Worm (Caenorhabditis elegans): ENCODE results near the gene F22B8.7.

DNA sequence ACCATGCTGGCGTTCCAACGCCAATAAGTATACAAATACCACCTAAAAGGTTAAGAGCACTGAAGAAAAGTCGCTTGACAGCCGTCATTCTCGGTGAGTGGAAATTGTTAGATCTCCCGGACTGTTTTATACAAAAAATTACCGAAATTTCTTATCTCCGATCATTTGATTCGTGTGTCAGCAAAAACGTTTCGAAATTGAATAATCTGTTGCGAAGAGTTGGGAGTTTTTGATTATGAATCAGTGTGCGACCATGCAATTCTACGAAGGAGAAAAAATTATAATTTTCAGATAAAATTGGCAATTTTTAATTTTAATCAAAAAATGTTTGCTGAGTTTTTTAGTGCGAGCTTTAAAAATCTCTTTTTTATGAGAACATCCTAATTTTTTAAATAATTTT, 45.1 kb downstream of the F22B8.7 start, which contains the start of gene clc-11:
- no peak for TF ChIP-seq pqm-1 (tag; optimal IDR thresholded peaks at IDR 0.05)
- TF ChIP-seq K09A11.1 (tag; optimal IDR thresholded peaks at IDR 0.05; ENCODE audit: insufficient read depth), result no peak
- TF ChIP-seq nhr-11 (tag; optimal IDR thresholded peaks at IDR 0.05), result no peak
- no peak for TF ChIP-seq elt-2 (tag; optimal IDR thresholded peaks at IDR 0.05)
- TF ChIP-seq fkh-10 (GFP tag; optimal IDR thresholded peaks at IDR 0.05), result no peak
- no peak for TF ChIP-seq pha-2 (tag; optimal IDR thresholded peaks at IDR 0.05)
- no peak for TF ChIP-seq pha-4 (tag; optimal IDR thresholded peaks at IDR 0.05)
- no peak for TF ChIP-seq hlh-15 (tag; optimal IDR thresholded peaks at IDR 0.05)
- TF ChIP-seq zip-5 (tag; optimal IDR thresholded peaks at IDR 0.05), result no peak
- TF ChIP-seq dve-1 (tag; optimal IDR thresholded peaks at IDR 0.05), result no peak
- TF ChIP-seq ceh-9 (tag; optimal IDR thresholded peaks at IDR 0.05), result no peak
- TF ChIP-seq Y22D7AL.16 (tag; optimal IDR thresholded peaks at IDR 0.05), result no peak
- no peak for TF ChIP-seq tbx-2 (tag; optimal IDR thresholded peaks at IDR 0.05)
- no peak for TF ChIP-seq dmd-4 (tag; optimal IDR thresholded peaks at IDR 0.05; ENCODE audit: borderline replicate concordance)
